Worm (Caenorhabditis elegans) whole organism, L1 larva: Measurements from ENCODE around the gene M153.5.

Experiments used
- C04F5.9 ChIP-seq: sonication (generic microtip); optimal IDR thresholded peaks from 2 replicates; lab custom pipeline; 2016; ENCODE audit warnings: missing genetic modification characterization, missing compliant biosample characterization
- C16A3.4 ChIP-seq: fragments of 150-350 bp; optimal IDR thresholded peaks from 2 replicates; lab custom pipeline; 2014; ENCODE audit warnings: missing biosample characterization, missing genetic modification characterization
- C34B4.2 ChIP-seq: sonication (generic microtip); optimal IDR thresholded peaks from 2 replicates; lab custom pipeline; 2017; ENCODE audit warnings: mild to moderate bottlenecking, missing genetic modification characterization, missing compliant biosample characterization
- F16B12.6 ChIP-seq: fragments of 150-350 bp; optimal IDR thresholded peaks from 2 replicates; lab custom pipeline; 2014; ENCODE audit warnings: missing biosample characterization, missing genetic modification characterization
- Y116A8C.19 ChIP-seq: sonication (generic microtip); optimal IDR thresholded peaks from 2 replicates; lab custom pipeline; 2016; ENCODE audit warnings: missing compliant biosample characterization, missing genetic modification characterization, borderline replicate concordance
- aha-1 ChIP-seq: fragments of 150-350 bp; optimal IDR thresholded peaks from 2 replicates; lab custom pipeline; 2014; ENCODE audit warnings: missing biosample characterization, missing genetic modification characterization
- aly-2 ChIP-seq: fragments of 150-350 bp; optimal IDR thresholded peaks from 2 replicates; lab custom pipeline; 2014; ENCODE audit warnings: missing biosample characterization, missing genetic modification characterization
- ama-1 ChIP-seq: fragments of 150-350 bp; optimal IDR thresholded peaks from 2 replicates; lab custom pipeline; 2014
- blmp-1 ChIP-seq: fragments of 150-350 bp; optimal IDR thresholded peaks from 2 replicates; lab custom pipeline; 2014; ENCODE audit warnings: missing biosample characterization, missing genetic modification characterization
- ceh-63 ChIP-seq: fragments of 200-800 bp; sonication (Bioruptor generic); optimal IDR thresholded peaks from 2 replicates; lab custom pipeline; 2018; ENCODE audit warnings: mild to moderate bottlenecking, missing genetic modification characterization, missing compliant biosample characterization
- ceh-88 ChIP-seq: fragments of 200-800 bp; sonication (Bioruptor generic); IDR thresholded peaks from 2 replicates; pipeline ENCODE4 v1.3.6; 2022; ENCODE audit warnings: missing genetic modification characterization, missing compliant biosample characterization
- ceh-90 ChIP-seq: sonication (generic microtip); optimal IDR thresholded peaks from 2 replicates; lab custom pipeline; 2016; ENCODE audit warnings: missing genetic modification characterization, missing compliant biosample characterization
- efl-1 ChIP-seq, 4 experiments: fragments of 150-350 bp; optimal IDR thresholded peaks in 3 of 4; peaks in 1 of 4; 1 replicate in 1 of 4; 2 replicates in 3 of 4; lab custom pipeline; 2014; ENCODE audit warnings: missing biosample characterization in 2 of 4, missing genetic modification characterization in 2 of 4, missing genetic modification reagents in 2 of 4
- egl-13 ChIP-seq: sonication (generic microtip); optimal IDR thresholded peaks from 2 replicates; lab custom pipeline; 2016; ENCODE audit warnings: missing genotype, missing genetic modification reagents, missing genetic modification characterization, missing compliant biosample characterization
- egl-27 ChIP-seq, 2 experiments: fragments of 150-350 bp in 1 of 2; sonication (generic microtip); optimal IDR thresholded peaks; 3 replicates each; lab custom pipeline; 2017 to 2018; ENCODE audit warnings: missing biosample characterization in 2 of 2, missing genetic modification characterization in 2 of 2, missing genetic modification reagents in 2 of 2
- elt-2 ChIP-seq: sonication (generic microtip); optimal IDR thresholded peaks from 2 replicates; lab custom pipeline; 2016; ENCODE audit warnings: missing genetic modification characterization, mild to moderate bottlenecking, inconsistent platforms, missing compliant biosample characterization, missing genetic modification reagents
- elt-3 ChIP-seq, 6 experiments: fragments of 150-350 bp in 1 of 6; sonication (generic microtip); optimal IDR thresholded peaks; 2 replicates each; lab custom pipeline; 2017 to 2018; ENCODE audit warnings: missing biosample characterization in 6 of 6, missing genetic modification characterization in 6 of 6, inconsistent platforms in 1 of 6
- fkh-10 ChIP-seq: sonication (generic microtip); optimal IDR thresholded peaks from 2 replicates; lab custom pipeline; 2017; ENCODE audit warnings: missing biosample characterization, missing genetic modification reagents, missing genetic modification characterization
- fkh-8 ChIP-seq: sonication (generic microtip); optimal IDR thresholded peaks from 2 replicates; lab custom pipeline; 2016; ENCODE audit warnings: mild to moderate bottlenecking, missing genetic modification characterization, missing compliant biosample characterization
- grh-1 ChIP-seq: fragments of 200-800 bp; sonication (Bioruptor generic); IDR thresholded peaks from 2 replicates; pipeline ENCODE4 v1.3.6; 2022; ENCODE audit warnings: missing genetic modification reagents, missing genetic modification characterization, missing compliant biosample characterization
- hlh-17 ChIP-seq: fragments of 200-800 bp; sonication (Bioruptor generic); optimal IDR thresholded peaks from 2 replicates; lab custom pipeline; 2018; ENCODE audit warnings: missing genetic modification characterization, mild to moderate bottlenecking, missing compliant biosample characterization, moderate library complexity, borderline replicate concordance
- hlh-4 ChIP-seq: sonication (generic microtip); optimal IDR thresholded peaks from 2 replicates; lab custom pipeline; 2016; ENCODE audit warnings: mild to moderate bottlenecking, missing genetic modification characterization, missing compliant biosample characterization
- lir-3 ChIP-seq: sonication (generic microtip); optimal IDR thresholded peaks from 2 replicates; lab custom pipeline; 2016; ENCODE audit warnings: mild to moderate bottlenecking, missing genetic modification characterization, moderate library complexity, missing compliant biosample characterization; ENCODE audit not compliant: poor library complexity
- lsy-2 ChIP-seq, 2 experiments: fragments of 150-350 bp; optimal IDR thresholded peaks; 2 replicates each; lab custom pipeline; 2014; ENCODE audit warnings: missing biosample characterization in 2 of 2, missing genetic modification characterization in 2 of 2
- mab-9 ChIP-seq: fragments of 200-800 bp; sonication (Bioruptor generic); IDR thresholded peaks from 2 replicates; pipeline ENCODE4 v1.3.6; 2022; ENCODE audit warnings: missing genetic modification reagents, missing genetic modification characterization, missing compliant biosample characterization
- mef-2 ChIP-seq: fragments of 150-350 bp; optimal IDR thresholded peaks from 2 replicates; lab custom pipeline; 2014; ENCODE audit warnings: missing biosample characterization, missing genetic modification characterization
- mep-1 ChIP-seq: fragments of 150-350 bp; optimal IDR thresholded peaks from 2 replicates; lab custom pipeline; 2014; ENCODE audit warnings: missing biosample characterization, missing genetic modification characterization
- nhr-12 ChIP-seq: sonication (generic microtip); optimal IDR thresholded peaks from 2 replicates; lab custom pipeline; 2017; ENCODE audit warnings: missing biosample characterization, missing genetic modification characterization
- nhr-19 ChIP-seq: fragments of 200-800 bp; sonication (Bioruptor generic); conservative IDR thresholded peaks from 2 replicates; pipeline ENCODE4 v1.3.6; 2022; ENCODE audit warnings: missing genetic modification characterization, missing compliant biosample characterization
- nhr-20 ChIP-seq: sonication (generic microtip); optimal IDR thresholded peaks from 2 replicates; lab custom pipeline; 2016; ENCODE audit warnings: mild to moderate bottlenecking, missing genetic modification characterization, missing compliant biosample characterization
- nhr-71 ChIP-seq: sonication (generic microtip); optimal IDR thresholded peaks from 2 replicates; lab custom pipeline; 2016; ENCODE audit warnings: mild to moderate bottlenecking, missing genetic modification characterization, moderate library complexity, missing compliant biosample characterization
- nhr-77 ChIP-seq: fragments of 150-350 bp; optimal IDR thresholded peaks from 2 replicates; lab custom pipeline; 2014; ENCODE audit warnings: missing biosample characterization, missing genetic modification characterization
- nhr-84 ChIP-seq: sonication (generic microtip); optimal IDR thresholded peaks from 2 replicates; lab custom pipeline; 2017; ENCODE audit warnings: missing biosample characterization, missing genetic modification characterization
- nhr-90 ChIP-seq: sonication (generic microtip); optimal IDR thresholded peaks from 2 replicates; lab custom pipeline; 2016; ENCODE audit warnings: mild to moderate bottlenecking, missing genetic modification characterization, missing compliant biosample characterization; ENCODE audit not compliant: poor library complexity
- pax-3 ChIP-seq: fragments of 200-800 bp; sonication (Bioruptor generic); optimal IDR thresholded peaks from 2 replicates; lab custom pipeline; 2018; ENCODE audit warnings: mild to moderate bottlenecking, missing genetic modification characterization, moderate library complexity, missing compliant biosample characterization
- pqm-1 ChIP-seq: sonication (generic microtip); optimal IDR thresholded peaks from 3 replicates; lab custom pipeline; 2017; ENCODE audit warnings: missing biosample characterization, missing genetic modification characterization
- rnt-1 ChIP-seq: sonication (generic microtip); optimal IDR thresholded peaks from 2 replicates; lab custom pipeline; 2016; ENCODE audit warnings: mild to moderate bottlenecking, missing genetic modification characterization, moderate library complexity, missing compliant biosample characterization
- skn-1 ChIP-seq: fragments of 150-350 bp; optimal IDR thresholded peaks from 2 replicates; lab custom pipeline; 2014; ENCODE audit warnings: missing biosample characterization, missing genetic modification characterization
- snu-23 ChIP-seq: sonication (generic microtip); optimal IDR thresholded peaks from 2 replicates; lab custom pipeline; 2016; ENCODE audit warnings: missing genetic modification characterization, missing compliant biosample characterization
- sox-4 ChIP-seq: sonication (generic microtip); optimal IDR thresholded peaks from 2 replicates; lab custom pipeline; 2016; ENCODE audit warnings: missing genetic modification characterization, missing compliant biosample characterization
- sptf-1 ChIP-seq: fragments of 150-350 bp; optimal IDR thresholded peaks from 2 replicates; lab custom pipeline; 2014; ENCODE audit warnings: missing biosample characterization, missing genetic modification characterization
- sup-37 ChIP-seq: fragments of 200-800 bp; sonication (Bioruptor generic); optimal IDR thresholded peaks from 2 replicates; lab custom pipeline; 2018; ENCODE audit warnings: mild to moderate bottlenecking, missing genetic modification characterization, missing compliant biosample characterization
- swsn-7 ChIP-seq: sonication (generic microtip); optimal IDR thresholded peaks from 2 replicates; lab custom pipeline; 2016; ENCODE audit warnings: missing genetic modification characterization, missing compliant biosample characterization
- tbx-2 ChIP-seq: sonication (generic microtip); optimal IDR thresholded peaks from 2 replicates; lab custom pipeline; 2016; ENCODE audit warnings: missing genetic modification characterization, missing compliant biosample characterization
- tlp-1 ChIP-seq: fragments of 150-350 bp; optimal IDR thresholded peaks from 2 replicates; lab custom pipeline; 2014; ENCODE audit warnings: missing biosample characterization, missing genetic modification characterization
- unc-130 ChIP-seq: fragments of 150-350 bp; optimal IDR thresholded peaks from 2 replicates; lab custom pipeline; 2017; ENCODE audit warnings: missing biosample characterization, missing genetic modification characterization, inconsistent platforms
- unc-30 ChIP-seq: sonication (generic microtip); optimal IDR thresholded peaks from 2 replicates; lab custom pipeline; 2017; ENCODE audit warnings: missing biosample characterization, missing genetic modification characterization
- unc-86 ChIP-seq: sonication (generic microtip); optimal IDR thresholded peaks from 2 replicates; lab custom pipeline; 2016; ENCODE audit warnings: missing genetic modification characterization, missing compliant biosample characterization
- xbp-1 ChIP-seq: sonication (generic microtip); optimal IDR thresholded peaks from 2 replicates; lab custom pipeline; 2016; ENCODE audit warnings: missing genetic modification characterization, missing compliant biosample characterization
- zag-1 ChIP-seq: fragments of 150-350 bp; optimal IDR thresholded peaks from 2 replicates; lab custom pipeline; 2014; ENCODE audit warnings: missing biosample characterization, missing genetic modification characterization
- zip-4 ChIP-seq: fragments of 200-800 bp; sonication (Bioruptor generic); optimal IDR thresholded peaks from 2 replicates; lab custom pipeline; 2018; ENCODE audit warnings: mild to moderate bottlenecking, missing genetic modification characterization, moderate library complexity, missing compliant biosample characterization
- ztf-11 ChIP-seq, 2 experiments: sonication (generic microtip); optimal IDR thresholded peaks; 2 replicates each; lab custom pipeline; 2016 to 2017; ENCODE audit warnings: missing genetic modification characterization in 2 of 2, missing biosample characterization in 1 of 2, missing compliant biosample characterization in 1 of 2
- ztf-4 ChIP-seq: fragments of 150-350 bp; optimal IDR thresholded peaks from 2 replicates; lab custom pipeline; 2014; ENCODE audit warnings: missing biosample characterization, missing genetic modification characterization

The M153.5 gene

DNA sequence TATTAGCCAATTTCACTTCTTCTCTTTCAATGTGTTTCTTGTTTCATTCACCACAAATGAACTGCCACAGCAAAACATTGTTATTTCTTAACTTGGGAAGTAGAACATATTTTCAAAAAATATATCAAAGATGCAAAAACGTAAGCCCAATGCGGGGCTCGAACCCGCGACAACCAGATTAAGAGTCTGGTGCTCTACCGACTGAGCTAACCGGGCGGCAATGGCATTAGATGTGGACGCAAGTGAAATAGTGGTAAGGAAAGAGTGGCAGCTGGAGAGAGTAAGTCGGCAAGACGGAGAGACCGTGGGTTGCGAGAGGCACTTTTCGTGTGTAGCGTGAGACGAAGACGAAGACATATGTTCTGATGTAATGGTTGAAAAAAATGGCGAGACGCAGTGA, 37.8 kb upstream of the M153.5 start (continued):
- no peak for TF ChIP-seq tlp-1 (tag; lab: Kevin White, UChicago)
- no peak for TF ChIP-seq unc-30
- TF ChIP-seq blmp-1 (tag; lab: Kevin White, UChicago) = no peak
- peak; percentile 70 for TF ChIP-seq xbp-1 (tag; lab: Kevin White, UChicago)
- peak; percentile 86 for TF ChIP-seq nhr-71 (tag; lab: Kevin White, UChicago)
- peak; percentile 13 for TF ChIP-seq sup-37 (GFP tag; lab: Kevin White, UChicago)
- no peak for TF ChIP-seq ceh-63 (GFP tag; lab: Kevin White, UChicago)
- TF ChIP-seq C16A3.4 (tag; lab: Kevin White, UChicago) = peak; percentile 58
- peak; percentile 52 for TF ChIP-seq mab-9 (GFP tag; lab: Robert Waterston, UW)
- TF ChIP-seq zag-1 = no peak
- no peak for TF ChIP-seq ama-1
- TF ChIP-seq skn-1 (tag; lab: Kevin White, UChicago) = no peak
- TF ChIP-seq snu-23 (GFP tag; lab: Kevin White, UChicago) = peak; percentile 90
- TF ChIP-seq aha-1 = no peak
- no peak for TF ChIP-seq C34B4.2
- peak; percentile 60 for TF ChIP-seq lir-3 (tag; lab: Kevin White, UChicago)
- peak; percentile 38 for TF ChIP-seq elt-2 (tag; lab: Kevin White, UChicago)
- TF ChIP-seq ztf-4 (tag; lab: Kevin White, UChicago) = peak; percentile 33
- TF ChIP-seq mef-2 (tag; lab: Kevin White, UChicago) = no peak
- no peak for TF ChIP-seq pqm-1
- TF ChIP-seq sox-4 (tag; lab: Kevin White, UChicago) = peak; percentile 63
- TF ChIP-seq Y116A8C.19 (tag; lab: Kevin White, UChicago) = no peak
- TF ChIP-seq ceh-90 (tag; lab: Kevin White, UChicago) = no peak
- no peak for TF ChIP-seq hlh-4
- TF ChIP-seq hlh-17 (GFP tag; lab: Kevin White, UChicago) = no peak
- TF ChIP-seq egl-27 (tag; optimal IDR thresholded peaks at IDR 0.05; lab: Kevin White, UChicago) = no peak
- peak; percentile 79 for TF ChIP-seq unc-86
- peak in 1 of 2 experiments; percentile 79 for TF ChIP-seq ztf-11 (tag; optimal IDR thresholded peaks at IDR 0.05; lab: Kevin White, UChicago)
- no peak for TF ChIP-seq nhr-12
- peak; percentile 60 for TF ChIP-seq unc-130 (tag; lab: Kevin White, UChicago)
- peak; percentile 83 for TF ChIP-seq nhr-90 (tag; lab: Kevin White, UChicago)
- peak; percentile 86 for TF ChIP-seq nhr-19 (GFP tag; lab: Robert Waterston, UW)
- TF ChIP-seq nhr-84 (tag; lab: Kevin White, UChicago) = no peak
- peak; percentile 82 for TF ChIP-seq nhr-20 (tag; lab: Kevin White, UChicago)
- TF ChIP-seq fkh-8 (tag; lab: Kevin White, UChicago) = peak; percentile 82
- TF ChIP-seq mep-1 (tag; lab: Kevin White, UChicago) = peak; percentile 65
- TF ChIP-seq fkh-10 (GFP tag; lab: Kevin White, UChicago) = peak; percentile 85
- TF ChIP-seq ceh-88 (GFP tag; lab: Robert Waterston, UW) = peak; percentile 50; the same call in 1 of the 2 replicates
- peak; percentile 35 for TF ChIP-seq zip-4 (GFP tag; lab: Kevin White, UChicago)
- peak; percentile 34 for TF ChIP-seq pax-3 (tag; lab: Kevin White, UChicago)
- peak; percentile 58 for TF ChIP-seq nhr-77 (tag; lab: Kevin White, UChicago)
- TF ChIP-seq aly-2 = peak; percentile 38
- TF ChIP-seq rnt-1 (tag; lab: Kevin White, UChicago) = peak; percentile 84
- peak; percentile 35 for TF ChIP-seq C04F5.9 (tag; lab: Kevin White, UChicago)
- TF ChIP-seq sptf-1 = no peak
- TF ChIP-seq efl-1 (optimal IDR thresholded peaks at IDR 0.05; lab: Kevin White, UChicago) = peak; percentile 39 to 40
- peak; percentile 11 to 93 for TF ChIP-seq efl-1 (GFP tag; optimal IDR thresholded peaks at IDR 0.05 in 1 of 2; lab: Kevin White, UChicago)
- TF ChIP-seq lsy-2 (tag; optimal IDR thresholded peaks at IDR 0.05; lab: Kevin White, UChicago) = peak; percentile 66 to 74
- TF ChIP-seq grh-1 = peak; percentile 37; the same call in 1 of the 2 replicates
- peak; percentile 83 for TF ChIP-seq egl-13 (tag; lab: Kevin White, UChicago)
- TF ChIP-seq swsn-7 (tag; lab: Kevin White, UChicago) = peak; percentile 85
- no peak for TF ChIP-seq F16B12.6
- TF ChIP-seq tbx-2 (tag; lab: Kevin White, UChicago) = peak; percentile 79
- TF ChIP-seq elt-3 (tag; optimal IDR thresholded peaks at IDR 0.05; lab: Kevin White, UChicago) = peak in 2 of 6 experiments; percentile 19 to 52
